Worm (Caenorhabditis elegans): ENCODE results near the gene vpat-1.
"Not testable (repeated sequence)": the region's sequence is repeated elsewhere in the genome, so short reads cannot be mapped to it uniquely, and the experiment has no call there.

The vpat-1 gene

DNA sequence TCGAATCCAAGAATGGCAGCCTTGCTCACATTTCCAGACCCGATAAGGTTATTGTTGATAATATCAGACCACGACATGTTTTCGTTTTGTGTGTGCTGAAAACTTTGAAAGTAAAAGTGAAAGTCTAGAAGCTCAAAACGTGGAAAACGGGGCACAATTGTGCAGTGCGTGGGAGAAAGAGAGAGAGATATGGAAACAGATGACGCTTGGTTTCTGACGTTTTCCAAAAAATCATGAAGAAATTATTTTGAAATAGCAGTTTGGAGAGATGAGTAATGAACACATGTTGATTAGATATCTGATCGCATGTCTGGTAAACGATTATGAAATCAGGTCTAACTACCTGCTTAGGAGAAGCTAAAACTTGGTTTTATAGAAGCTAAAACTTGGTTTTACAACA lies 34.5 kb upstream of the vpat-1 start, which contains the start of gene pfn-3:
Gene pfn-3, minus strand, starts transcription at position 101 of the 400 bp plus-strand sequence.
- no peak for TF ChIP-seq aly-2 (tag; optimal IDR thresholded peaks at IDR 0.05)
- no peak for TF ChIP-seq zfp-2 (tag; optimal IDR thresholded peaks at IDR 0.05)
- no peak for TF ChIP-seq ceh-20 (GFP tag; IDR thresholded peaks at IDR 0.05)
- TF ChIP-seq ZK546.5 (tag; optimal IDR thresholded peaks at IDR 0.05): no peak
- no peak for TF ChIP-seq vab-7 (GFP tag; IDR thresholded peaks at IDR 0.05)
- TF ChIP-seq snpc-4 (tag; optimal IDR thresholded peaks at IDR 0.05): no peak
- TF ChIP-seq zip-2 (tag; optimal IDR thresholded peaks at IDR 0.05): no peak
- no peak for TF ChIP-seq nhr-6 (tag; optimal IDR thresholded peaks at IDR 0.05)
- no peak for TF ChIP-seq attf-4 (tag; optimal IDR thresholded peaks at IDR 0.05)
- no peak for TF ChIP-seq hif-1 (tag; optimal IDR thresholded peaks at IDR 0.05)
- no peak for TF ChIP-seq madf-5 (GFP tag; IDR thresholded peaks at IDR 0.05)
- TF ChIP-seq dpl-1 (GFP tag; optimal IDR thresholded peaks at IDR 0.05): no peak
- TF ChIP-seq egl-27 (tag; optimal IDR thresholded peaks at IDR 0.05): no peak
- TF ChIP-seq lim-7 (GFP tag; IDR thresholded peaks at IDR 0.05): no peak
- TF ChIP-seq tag-97 (GFP tag; IDR thresholded peaks at IDR 0.05): no peak
- no peak for TF ChIP-seq Y105C5A.15 (GFP tag; IDR thresholded peaks at IDR 0.05)
- no peak for TF ChIP-seq ceh-62 (tag; optimal IDR thresholded peaks at IDR 0.05)

DNA sequence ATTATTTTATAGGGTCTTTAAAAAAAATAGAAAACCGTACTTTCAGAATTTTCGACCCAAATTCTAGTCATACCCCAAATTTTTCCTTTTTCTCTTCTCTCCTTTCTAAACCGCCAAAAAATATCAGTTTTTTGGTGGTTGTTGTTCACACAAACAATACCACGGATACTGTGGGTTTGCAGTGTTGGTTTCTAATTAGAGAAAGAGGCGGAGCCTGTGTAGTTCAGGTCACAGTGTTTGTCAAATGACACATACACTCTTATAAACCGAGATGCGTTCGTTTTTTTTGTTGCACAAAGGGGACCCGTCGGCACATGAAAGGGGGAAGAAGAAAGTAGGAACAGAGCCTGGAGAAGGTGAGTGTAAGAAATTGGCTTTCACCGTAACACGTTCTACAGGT lies 26.1 kb upstream of the vpat-1 start, which contains the start of gene lim-6:
Gene lim-6, plus strand, starts transcription at position 301 of the 400 bp plus-strand sequence.
- TF ChIP-seq zfp-3 (GFP tag; conservative IDR thresholded peaks at IDR 0.05) (no peak), R02D3.7 (tag; optimal IDR thresholded peaks at IDR 0.05) (no peak), ctbp-1 (GFP tag; IDR thresholded peaks at IDR 0.05) (no peak), mxl-2 (GFP tag; conservative IDR thresholded peaks at IDR 0.05) (no peak), zfp-2 (tag; optimal IDR thresholded peaks at IDR 0.05) (no peak), ZK546.5 (tag; optimal IDR thresholded peaks at IDR 0.05) (no peak), saeg-2 (GFP tag; IDR thresholded peaks at IDR 0.05) (no peak), ceh-62 (tag; optimal IDR thresholded peaks at IDR 0.05) (no peak), Y75B8A.6 (GFP tag; IDR thresholded peaks at IDR 0.05) (no peak), attf-4 (tag; optimal IDR thresholded peaks at IDR 0.05) (no peak), F44E2.7 (GFP tag; IDR thresholded peaks at IDR 0.05) (no peak), nhr-237 (tag; optimal IDR thresholded peaks at IDR 0.05) (no peak), mdt-29 (GFP tag; IDR thresholded peaks at IDR 0.05) (no peak), unc-62 (GFP tag; optimal IDR thresholded peaks at IDR 0.05 in 1 of 2) (no peak), unc-62 (tag; optimal IDR thresholded peaks at IDR 0.05) (no peak), unc-39 (tag; optimal IDR thresholded peaks at IDR 0.05) (no peak), ceh-82 (tag; optimal IDR thresholded peaks at IDR 0.05) (no peak), ceh-32 (tag; optimal IDR thresholded peaks at IDR 0.05; ENCODE audit: poor library complexity) (no peak)

DNA sequence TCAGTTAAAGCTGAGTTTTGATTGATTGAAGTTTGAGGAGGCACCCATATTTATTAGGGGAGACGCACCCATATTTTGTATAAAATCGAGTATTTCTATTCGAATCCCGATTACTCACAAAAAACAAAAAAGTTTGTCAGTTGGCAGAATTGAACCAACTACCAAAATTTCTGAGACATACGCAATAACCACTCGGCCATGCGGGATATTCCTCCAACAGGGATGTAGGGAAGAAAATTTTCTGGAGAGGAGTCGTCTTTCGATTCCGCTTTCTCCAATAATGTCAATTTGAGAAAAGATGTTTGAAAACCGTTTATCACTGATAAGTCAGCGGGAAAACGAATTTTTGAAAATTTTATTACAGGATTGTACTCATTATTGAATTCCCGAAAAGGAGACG lies 24.6 kb upstream of the vpat-1 start:
- TF ChIP-seq F26F4.8 (GFP tag; conservative IDR thresholded peaks at IDR 0.05) (0 out of 2 replicates have a peak, but pooled peaks have one; percentile 44), dmd-8 (GFP tag; IDR thresholded peaks at IDR 0.05) (peak; percentile 60), dmd-6 (GFP tag; IDR thresholded peaks at IDR 0.05) (peak; percentile 21; the same call in 1 of the 2 replicates), lim-7 (GFP tag; IDR thresholded peaks at IDR 0.05) (peak; percentile 73; the same call in 1 of the 2 replicates), lin-1 (GFP tag; IDR thresholded peaks at IDR 0.05) (0 out of 2 replicates have a peak, but pooled peaks have one; percentile 32), lin-38 (GFP tag; IDR thresholded peaks at IDR 0.05) (peak; percentile 56; the same call in 1 of the 2 replicates), T26A8.4 (GFP tag; IDR thresholded peaks at IDR 0.05) (peak; percentile 48; the same call in 1 of the 2 replicates), arid-1 (GFP tag; conservative IDR thresholded peaks at IDR 0.05) (peak; percentile 58; the same call in 1 of the 2 replicates), egl-43 (GFP tag; IDR thresholded peaks at IDR 0.05) (peak; percentile 77), dmd-9 (GFP tag; IDR thresholded peaks at IDR 0.05) (0 out of 2 replicates have a peak, but pooled peaks have one; percentile 8), pha-4 (GFP tag; IDR thresholded peaks at IDR 0.05) (peak; percentile 22; the same call in 1 of the 2 replicates), vab-7 (GFP tag; IDR thresholded peaks at IDR 0.05) (peak; percentile 11; the same call in 1 of the 2 replicates), ceh-44 (GFP tag; IDR thresholded peaks at IDR 0.05) (0 out of 2 replicates have a peak, but pooled peaks have one; percentile 37), zfp-3 (GFP tag; conservative IDR thresholded peaks at IDR 0.05) (peak; percentile 41; the same call in 1 of the 2 replicates), ctbp-1 (GFP tag; IDR thresholded peaks at IDR 0.05) (0 out of 2 replicates have a peak, but pooled peaks have one; percentile 36)
- not testable (repeated sequence) for TF ChIP-seq pha-4 (tag; optimal IDR thresholded peaks at IDR 0.05)

Data from whole organism, L4 larva.